Worm (Caenorhabditis elegans) whole organism, early embryonic: Measurements from ENCODE around the gene C31B8.9.

Experiments
- B0310.2 ChIP-seq: sonication (generic microtip); optimal IDR thresholded peaks from 2 replicates; lab custom pipeline; 2016; ENCODE audit warnings: mild to moderate bottlenecking, missing genetic modification characterization, missing compliant biosample characterization
- F13C5.2 ChIP-seq: sonication (generic microtip); optimal IDR thresholded peaks from 2 replicates; lab custom pipeline; 2017; ENCODE audit warnings: mild to moderate bottlenecking, missing genetic modification characterization, inconsistent platforms, missing compliant biosample characterization
- aly-1 ChIP-seq: sonication (generic microtip); optimal IDR thresholded peaks from 2 replicates; lab custom pipeline; 2016; ENCODE audit warnings: missing genetic modification characterization, missing compliant biosample characterization
- ama-1 ChIP-seq: fragments of 150-350 bp; optimal IDR thresholded peaks from 2 replicates; lab custom pipeline; 2014
- ceh-36 ChIP-seq: sonication (generic microtip); optimal IDR thresholded peaks from 2 replicates; lab custom pipeline; 2016; ENCODE audit warnings: missing genetic modification characterization, inconsistent platforms, missing compliant biosample characterization
- ets-7 ChIP-seq: sonication (generic microtip); optimal IDR thresholded peaks from 2 replicates; lab custom pipeline; 2016; ENCODE audit warnings: missing genotype, missing genetic modification characterization, missing compliant biosample characterization
- flt-1 ChIP-seq: fragments of 200-800 bp; sonication (Bioruptor generic); IDR thresholded peaks from 2 replicates; pipeline ENCODE4 v1.3.6; 2022; ENCODE audit warnings: missing genetic modification characterization, missing compliant biosample characterization
- hmbx-1 ChIP-seq: sonication (generic microtip); optimal IDR thresholded peaks from 2 replicates; lab custom pipeline; 2016; ENCODE audit warnings: mild to moderate bottlenecking, missing genetic modification characterization, missing compliant biosample characterization
- hnd-1 ChIP-seq: sonication (generic microtip); optimal IDR thresholded peaks from 2 replicates; lab custom pipeline; 2016; ENCODE audit warnings: missing genetic modification characterization, missing compliant biosample characterization
- sea-1 ChIP-seq: fragments of 200-800 bp; sonication (Bioruptor generic); conservative IDR thresholded peaks from 2 replicates; pipeline ENCODE4 v1.3.6; 2022; ENCODE audit warnings: missing genetic modification characterization, missing compliant biosample characterization
- tra-4 ChIP-seq: sonication (generic microtip); optimal IDR thresholded peaks from 2 replicates; lab custom pipeline; 2017; ENCODE audit warnings: missing genetic modification characterization, missing compliant biosample characterization

ce11 chrV:2938497-2938896 is 25.7 kb upstream of the C31B8.9 start, which contains the start of gene srw-141:
- no peak for TF ChIP-seq aly-1
- no peak for TF ChIP-seq ama-1 (lab: Kevin White, UChicago)
- TF ChIP-seq hmbx-1: no peak
- no peak for TF ChIP-seq ets-7 (tag; lab: Kevin White, UChicago)
- no peak for TF ChIP-seq hnd-1 (tag; lab: Kevin White, UChicago)
- no peak for TF ChIP-seq ceh-36 (tag; lab: Kevin White, UChicago)
- TF ChIP-seq sea-1 (GFP tag; lab: Robert Waterston, UW): no peak
- no peak for TF ChIP-seq B0310.2 (tag; lab: Kevin White, UChicago)
- no peak for TF ChIP-seq flt-1
- TF ChIP-seq tra-4 (tag; lab: Kevin White, UChicago): no peak
- TF ChIP-seq F13C5.2 (tag; lab: Kevin White, UChicago): no peak
